Worm (Caenorhabditis elegans): Measurements from ENCODE around the gene C54F6.3.
"Not testable (repeated sequence)": the region's sequence is repeated elsewhere in the genome, so short reads cannot be mapped to it uniquely, and the experiment has no call there.

The C54F6.3 gene

DNA sequence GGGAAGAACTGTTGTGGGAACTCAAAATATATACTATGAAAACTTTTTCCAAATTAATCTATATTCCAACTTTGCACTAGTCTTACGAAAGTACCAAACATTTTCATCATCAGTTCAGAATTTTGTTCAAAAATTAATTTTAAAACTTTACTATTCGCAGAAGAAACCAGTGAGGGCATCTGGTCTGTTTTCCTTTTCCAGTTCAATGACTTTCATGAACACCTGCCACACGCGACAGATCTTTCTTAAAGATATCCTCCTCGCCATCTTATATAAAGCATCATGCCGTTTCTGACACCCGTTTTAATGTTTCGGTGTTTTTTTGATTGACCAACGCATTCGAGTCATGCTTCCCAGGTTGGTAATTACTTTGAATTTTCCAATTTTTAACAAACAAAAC, at the start of gene C54F6.3:
C54F6.3 (plus strand) TSS at position 301 of the 400 bp plus-strand sequence.
- TF ChIP-seq dao-5 (tag; optimal IDR thresholded peaks at IDR 0.05) (no peak), W03F9.2 (tag; optimal IDR thresholded peaks at IDR 0.05) (no peak), him-1 (tag; optimal IDR thresholded peaks at IDR 0.05) (no peak)

DNA sequence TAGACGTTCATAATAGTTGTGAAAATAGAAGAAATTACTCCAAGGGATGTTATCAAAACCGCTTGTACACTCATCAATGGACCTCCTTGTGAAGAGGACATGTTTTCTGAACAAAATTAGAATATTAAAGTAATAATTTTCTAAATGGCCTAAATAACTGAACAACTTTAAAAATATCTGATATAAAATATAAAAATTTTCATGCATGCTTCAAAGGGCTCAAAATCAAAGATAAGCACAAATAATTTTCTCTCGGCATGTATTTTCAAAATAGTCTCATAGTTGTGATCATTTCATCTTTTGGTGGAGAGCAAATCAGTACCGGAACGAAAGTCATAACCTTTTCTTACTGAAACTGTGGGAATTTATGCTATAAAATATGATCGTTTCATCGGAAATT, 48.0 kb upstream of the C54F6.3 start, which contains the start of gene srbc-8:
srbc-8 (minus strand) TSS at position 101 of the 400 bp plus-strand sequence.
- TF ChIP-seq dao-5 (tag; optimal IDR thresholded peaks at IDR 0.05) (no peak), him-1 (tag; optimal IDR thresholded peaks at IDR 0.05) (no peak), W03F9.2 (tag; optimal IDR thresholded peaks at IDR 0.05) (no peak)

DNA sequence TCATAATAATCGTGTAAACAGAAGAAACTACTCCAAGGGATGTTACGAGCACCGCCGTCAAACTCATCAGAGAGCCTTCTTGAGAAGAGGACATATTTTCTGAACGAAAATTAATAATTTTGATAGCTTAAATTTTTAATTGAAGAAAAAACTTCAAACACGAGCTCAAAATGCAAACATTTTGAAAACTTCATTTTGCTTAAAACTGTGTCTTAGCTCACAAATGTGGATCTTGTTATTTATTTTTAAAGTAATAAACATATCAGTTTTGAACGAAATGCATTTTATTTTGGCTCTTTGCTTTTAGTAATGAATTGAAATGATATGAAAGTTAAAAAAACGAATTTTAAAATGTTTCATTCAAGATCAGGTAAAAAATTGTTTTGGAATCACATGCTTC, 45.5 kb upstream of the C54F6.3 start, which contains the start of gene srbc-7:
srbc-7 (minus strand) TSS at position 101 of the 400 bp plus-strand sequence.
- no peak for TF ChIP-seq him-1 (tag; optimal IDR thresholded peaks at IDR 0.05)

DNA sequence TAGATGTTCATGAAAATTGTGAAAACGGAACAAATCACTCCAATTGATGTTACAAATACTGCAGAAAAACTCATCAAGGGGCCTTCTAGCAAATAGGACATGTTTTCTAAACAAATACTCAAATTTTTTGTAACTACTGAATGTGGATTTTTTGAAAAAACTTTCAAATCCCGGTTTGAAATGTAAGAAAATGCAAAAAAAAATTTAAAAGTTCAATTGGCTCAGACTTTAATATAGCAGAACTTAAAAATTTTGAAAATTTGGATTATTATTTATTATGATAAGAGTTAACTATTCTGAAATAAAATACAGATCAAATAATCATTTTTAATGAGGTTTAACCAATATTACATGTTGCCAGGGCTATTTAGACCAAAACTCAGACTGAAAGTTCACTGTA, 42.7 kb upstream of the C54F6.3 start, which contains the start of gene srbc-9:
srbc-9 (minus strand) TSS at position 101 of the 400 bp plus-strand sequence.
- TF ChIP-seq W03F9.2 (tag; optimal IDR thresholded peaks at IDR 0.05) = no peak
- no peak for TF ChIP-seq dao-5 (tag; optimal IDR thresholded peaks at IDR 0.05)

DNA sequence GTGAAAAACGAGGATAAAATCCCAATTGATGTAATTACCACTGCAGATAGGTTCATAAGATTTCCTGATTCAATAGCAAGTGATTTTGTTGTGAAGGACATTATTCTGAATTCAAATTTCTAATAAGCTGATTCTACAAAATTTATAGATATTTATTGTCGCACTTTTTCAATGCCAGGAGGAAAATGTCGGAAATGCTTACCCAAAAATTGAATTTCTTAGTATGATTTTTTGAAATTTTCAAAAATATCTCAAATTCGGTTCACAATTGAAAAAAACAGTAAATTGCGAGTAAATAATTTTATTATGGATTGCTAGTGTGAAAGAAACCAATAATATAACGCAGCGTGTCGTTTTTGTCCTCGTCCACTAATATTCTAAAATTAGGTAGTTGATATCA, 40.1 kb upstream of the C54F6.3 start, which contains the start of gene srbc-10:
srbc-10 (minus strand) TSS at position 101 of the 400 bp plus-strand sequence.
- no peak for TF ChIP-seq W03F9.2 (tag; optimal IDR thresholded peaks at IDR 0.05)
- no peak for TF ChIP-seq him-1 (tag; optimal IDR thresholded peaks at IDR 0.05)
- no peak for TF ChIP-seq dao-5 (tag; optimal IDR thresholded peaks at IDR 0.05)

DNA sequence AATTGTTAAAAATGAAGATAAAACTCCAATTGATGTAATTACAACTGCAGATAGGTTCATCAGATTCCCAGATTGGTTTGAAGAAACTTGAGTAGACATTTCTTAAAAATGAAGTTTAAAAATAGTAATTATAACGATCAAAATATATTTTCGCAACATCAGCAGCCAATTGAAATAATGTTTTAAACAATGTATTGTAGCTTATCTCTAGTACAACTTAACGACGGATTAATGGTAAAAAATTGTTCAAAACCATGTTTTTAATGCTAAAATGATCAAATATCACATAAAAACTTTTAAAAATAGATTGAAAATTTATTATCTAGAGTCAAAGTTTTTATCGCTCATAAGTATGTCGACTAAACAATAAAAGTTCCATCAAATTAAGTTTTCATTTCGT, 37.9 kb upstream of the C54F6.3 start, which contains the start of gene srbc-11:
srbc-11 (minus strand) TSS at position 101 of the 400 bp plus-strand sequence.
- TF ChIP-seq W03F9.2 (tag; optimal IDR thresholded peaks at IDR 0.05) = no peak
- TF ChIP-seq him-1 (tag; optimal IDR thresholded peaks at IDR 0.05) = no peak
- no peak for TF ChIP-seq dao-5 (tag; optimal IDR thresholded peaks at IDR 0.05)

DNA sequence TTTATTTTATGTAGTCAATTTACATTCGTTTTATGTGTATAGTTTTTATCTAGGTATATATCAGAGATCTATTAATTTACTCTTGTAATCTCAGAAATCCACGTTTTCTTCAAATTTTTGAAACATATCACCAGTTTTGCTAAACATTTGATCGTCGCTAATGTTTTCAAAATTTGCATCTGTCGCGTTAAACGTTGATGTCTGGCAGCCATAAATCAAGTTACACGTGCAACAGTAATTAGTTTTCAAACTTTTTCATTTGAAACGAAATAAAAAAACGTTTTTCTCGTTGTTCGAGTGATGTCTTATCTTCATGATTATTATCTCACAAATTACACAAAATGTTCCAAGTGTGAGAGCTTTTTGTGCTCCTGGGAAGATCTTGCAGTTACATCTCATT, 35.6 kb upstream of the C54F6.3 start, which contains the start of gene srh-79:
srh-79 (plus strand) TSS at position 301 of the 400 bp plus-strand sequence.
- TF ChIP-seq dao-5 (tag; optimal IDR thresholded peaks at IDR 0.05) (no peak), W03F9.2 (tag; optimal IDR thresholded peaks at IDR 0.05) (no peak), him-1 (tag; optimal IDR thresholded peaks at IDR 0.05) (no peak)

DNA sequence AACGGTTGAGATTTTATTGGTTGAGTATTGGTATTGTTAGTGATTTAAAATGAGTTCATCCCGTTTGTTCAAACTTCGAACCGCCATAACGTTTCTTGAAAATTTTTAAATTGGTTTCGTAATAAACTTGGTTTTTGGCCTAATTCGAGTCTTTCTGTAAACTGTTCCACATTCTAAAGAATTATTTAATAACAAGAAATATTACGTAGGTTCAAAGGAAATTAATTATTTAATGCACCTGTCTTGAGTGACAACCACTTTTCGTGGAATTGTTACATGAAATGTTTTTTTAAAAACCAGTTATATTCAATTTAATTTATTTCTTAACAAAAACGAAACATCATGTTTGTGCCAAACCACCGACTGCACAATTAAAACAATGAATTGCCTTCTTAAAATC, 31.9 kb upstream of the C54F6.3 start:
- TF ChIP-seq W03F9.2 (tag; optimal IDR thresholded peaks at IDR 0.05) = no peak
- no peak for TF ChIP-seq him-1 (tag; optimal IDR thresholded peaks at IDR 0.05)
- TF ChIP-seq dao-5 (tag; optimal IDR thresholded peaks at IDR 0.05) = no peak

DNA sequence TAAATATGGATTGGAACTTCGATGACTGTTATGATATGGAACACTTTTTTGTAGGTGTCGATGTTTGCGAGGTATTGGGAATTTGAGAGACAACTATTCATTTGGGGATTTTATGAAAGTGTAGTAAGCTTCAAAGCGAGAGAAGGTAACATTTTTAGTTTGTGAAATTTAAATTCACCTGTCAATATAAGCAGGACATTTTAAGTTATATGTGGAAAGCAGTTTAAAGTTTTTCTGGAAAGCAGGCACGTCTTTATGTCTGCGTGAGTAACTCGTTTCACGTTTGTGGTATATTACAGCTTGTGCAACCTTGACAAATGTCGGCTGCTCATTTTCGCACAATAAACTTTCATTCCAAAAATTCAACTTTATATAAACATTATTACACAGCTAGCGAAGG, 28.8 kb upstream of the C54F6.3 start, which contains the start of gene srh-229:
srh-229 (minus strand) TSS at position 101 of the 400 bp plus-strand sequence.
- TF ChIP-seq W03F9.2 (tag; optimal IDR thresholded peaks at IDR 0.05) (no peak), him-1 (tag; optimal IDR thresholded peaks at IDR 0.05) (no peak), dao-5 (tag; optimal IDR thresholded peaks at IDR 0.05) (no peak)

DNA sequence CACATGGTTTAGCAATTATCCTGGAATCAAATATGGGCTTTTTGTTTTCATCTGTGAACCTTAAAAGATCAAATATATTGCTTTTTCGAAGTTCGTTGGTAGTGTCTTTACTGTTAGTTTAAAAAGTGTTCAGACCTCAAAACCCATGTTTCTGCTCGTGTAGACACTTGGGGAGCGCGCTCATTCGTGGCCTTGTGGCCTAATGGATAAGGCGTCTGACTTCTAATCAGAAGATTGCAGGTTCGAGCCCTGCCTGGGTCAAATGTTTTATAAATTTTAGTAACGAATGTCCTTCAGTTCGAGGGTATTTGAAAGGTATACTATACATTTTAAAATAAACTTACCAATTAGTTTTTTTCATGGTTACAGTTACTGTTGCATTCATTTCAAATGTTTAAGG, 26.8 kb upstream of the C54F6.3 start:
- TF ChIP-seq him-1 (tag; optimal IDR thresholded peaks at IDR 0.05) = no peak
- no peak for TF ChIP-seq W03F9.2 (tag; optimal IDR thresholded peaks at IDR 0.05)
- TF ChIP-seq dao-5 (tag; optimal IDR thresholded peaks at IDR 0.05) = no peak

DNA sequence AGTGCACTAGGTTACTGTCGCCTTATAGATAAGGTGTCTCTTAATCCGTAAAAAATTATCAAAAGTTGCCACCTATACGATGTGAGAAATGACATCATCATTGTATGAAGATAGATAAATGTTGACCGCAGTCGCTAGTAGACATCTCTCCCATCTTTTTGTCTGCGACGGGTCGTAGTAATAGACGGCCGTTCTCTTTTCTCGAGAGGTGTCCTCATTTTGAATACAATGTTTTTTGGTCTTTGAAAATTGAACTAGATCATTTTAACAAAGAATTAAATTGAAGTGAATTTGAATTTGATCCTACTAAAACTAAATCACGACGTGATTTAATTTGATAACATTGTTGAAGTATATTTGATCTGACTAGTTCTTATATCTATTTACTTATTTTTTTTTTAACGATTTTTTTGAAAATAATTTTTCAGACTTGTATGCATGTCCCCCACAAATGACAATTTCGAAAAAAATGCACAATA, 24.4 kb upstream of the C54F6.3 start, which contains the start of the genes str-31 and nhr-172:
str-31 (minus strand) TSS at position 101 of the 479 bp plus-strand sequence.
nhr-172 (plus strand) TSS at position 429 of the 479 bp plus-strand sequence.
- TF ChIP-seq dao-5 (tag; optimal IDR thresholded peaks at IDR 0.05) = no peak
- no peak for TF ChIP-seq him-1 (tag; optimal IDR thresholded peaks at IDR 0.05)
- TF ChIP-seq W03F9.2 (tag; optimal IDR thresholded peaks at IDR 0.05) = no peak

DNA sequence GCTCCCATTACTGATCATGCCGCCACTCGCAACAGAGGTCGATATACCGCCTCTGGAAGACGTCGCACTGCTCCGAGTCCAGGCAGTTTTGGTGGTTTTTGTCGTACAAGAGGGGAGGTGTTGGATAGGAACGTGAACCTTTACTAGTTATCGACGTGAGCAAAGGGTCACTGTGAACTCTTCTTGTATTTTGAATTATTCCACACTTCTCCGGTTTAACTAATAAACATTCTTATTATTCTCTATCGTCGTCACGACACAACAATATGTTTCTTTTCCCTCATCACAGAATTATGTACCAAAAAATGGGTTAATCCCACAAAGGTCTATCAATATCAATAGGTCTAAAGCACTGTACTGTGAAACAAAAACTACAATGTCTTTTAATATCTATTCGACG, 21.6 kb upstream of the C54F6.3 start, which contains the start of gene nhr-171:
nhr-171 (plus strand) TSS at position 301 of the 400 bp plus-strand sequence.
- not testable (repeated sequence) for TF ChIP-seq him-1, W03F9.2, dao-5 (tag; optimal IDR thresholded peaks at IDR 0.05)

DNA sequence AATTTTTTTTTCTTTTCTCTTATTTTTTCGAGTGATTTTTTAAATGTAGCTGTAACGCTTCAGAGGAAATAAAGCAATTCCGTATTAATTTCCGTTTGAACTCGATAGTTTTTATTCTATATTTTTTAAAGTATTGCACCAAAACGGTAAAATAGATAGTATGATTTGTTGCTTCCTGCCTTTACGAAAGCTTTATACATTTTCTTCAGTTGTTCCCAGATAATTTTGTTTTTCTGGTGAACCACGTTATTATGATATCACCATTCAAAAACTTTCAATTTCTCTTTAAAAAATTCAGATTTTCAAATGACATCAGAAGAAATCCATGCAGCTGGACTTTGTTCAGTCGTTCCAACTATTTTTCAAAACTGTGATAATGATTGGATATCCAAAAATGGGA, 18.1 kb upstream of the C54F6.3 start, which contains the start of gene srb-18:
srb-18 (plus strand) TSS at position 301 of the 400 bp plus-strand sequence.
- TF ChIP-seq W03F9.2 (tag; optimal IDR thresholded peaks at IDR 0.05) (no peak), dao-5 (tag; optimal IDR thresholded peaks at IDR 0.05) (no peak), him-1 (tag; optimal IDR thresholded peaks at IDR 0.05) (no peak)

DNA sequence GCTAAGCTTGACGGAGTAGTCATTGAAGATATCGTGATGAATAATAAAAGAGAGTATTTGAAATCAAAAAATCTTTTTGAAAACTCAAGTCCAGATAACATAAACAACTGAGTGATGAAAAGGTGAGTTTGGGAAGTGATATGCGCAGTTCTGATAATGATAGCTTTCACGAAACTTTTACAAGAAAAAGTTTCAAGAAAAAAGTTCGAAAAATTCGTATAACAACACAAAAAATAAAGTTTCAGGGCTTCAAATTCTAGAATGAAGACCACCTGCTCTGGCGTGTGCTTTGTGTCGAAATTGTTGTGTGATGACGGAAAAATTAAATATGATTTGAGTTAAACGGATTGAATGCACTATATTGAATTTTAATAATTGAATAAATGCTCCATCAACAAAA, 13.0 kb upstream of the C54F6.3 start, which contains the start of gene srb-19:
srb-19 (minus strand) TSS at position 101 of the 400 bp plus-strand sequence.
- TF ChIP-seq him-1 (tag; optimal IDR thresholded peaks at IDR 0.05) (no peak), dao-5 (tag; optimal IDR thresholded peaks at IDR 0.05) (no peak), W03F9.2 (tag; optimal IDR thresholded peaks at IDR 0.05) (no peak)
